Fruit fly (Drosophila melanogaster) whole organism, embryonic: ENCODE measurements around the gene CG31406.

Experiments
- Awh ChIP-seq: fragments of 200-800 bp; sonication (Bioruptor generic); IDR thresholded peaks from 2 replicates; pipeline ENCODE4, ENCODE4 v1.3.6; 2022; ENCODE audit warnings: missing biosample characterization, missing genetic modification characterization
- Bdp1 ChIP-seq: fragments of 200-800 bp; sonication (Bioruptor generic); optimal IDR thresholded peaks from 3 replicates; lab custom pipeline; 2016; ENCODE audit warnings: missing biosample characterization, missing genetic modification characterization
- CG10209 ChIP-seq: fragments of 200-800 bp; sonication (Bioruptor generic); optimal IDR thresholded peaks from 3 replicates; lab custom pipeline; 2017; ENCODE audit warnings: missing biosample characterization, mild to moderate bottlenecking, missing genetic modification characterization, missing genetic modification reagents
- CG10543 ChIP-seq: fragments of 200-800 bp; sonication (Bioruptor generic); optimal IDR thresholded peaks from 3 replicates; lab custom pipeline; 2017; ENCODE audit warnings: missing biosample characterization, mild to moderate bottlenecking, missing genetic modification characterization, moderate library complexity
- CG12155 ChIP-seq: fragments of 200-800 bp; sonication (Bioruptor generic); optimal IDR thresholded peaks from 3 replicates; lab custom pipeline; 2016; ENCODE audit warnings: missing biosample characterization, missing genetic modification characterization
- CG12942 ChIP-seq: fragments of 200-800 bp; sonication (Bioruptor generic); optimal IDR thresholded peaks from 3 replicates; lab custom pipeline; 2016; ENCODE audit warnings: missing biosample characterization, missing genetic modification characterization
- CG14710 ChIP-seq: fragments of 200-800 bp; sonication (Bioruptor generic); optimal IDR thresholded peaks from 3 replicates; lab custom pipeline; 2019; ENCODE audit warnings: missing biosample characterization, mild to moderate bottlenecking, missing genetic modification characterization, moderate library complexity
- CG15514 ChIP-seq: fragments of 200-800 bp; sonication (Bioruptor generic); optimal IDR thresholded peaks from 3 replicates; lab custom pipeline; 2017; ENCODE audit warnings: missing biosample characterization, missing genetic modification characterization, mild to moderate bottlenecking, moderate library complexity, missing genetic modification reagents
- CG1647 ChIP-seq: fragments of 200-800 bp; sonication (Bioruptor generic); optimal IDR thresholded peaks from 3 replicates; lab custom pipeline; 2016; ENCODE audit warnings: missing biosample characterization, missing genetic modification characterization
- CG17186 ChIP-seq: fragments of 200-800 bp; sonication (Bioruptor generic); optimal IDR thresholded peaks from 3 replicates; lab custom pipeline; 2017; ENCODE audit warnings: missing biosample characterization, missing genetic modification reagents, missing genetic modification characterization
- CG3281 ChIP-seq: fragments of 200-800 bp; sonication (Bioruptor generic); optimal IDR thresholded peaks from 3 replicates; lab custom pipeline; 2017; ENCODE audit warnings: missing biosample characterization, mild to moderate bottlenecking, missing genetic modification characterization
- CG3838 ChIP-seq: fragments of 200-800 bp; sonication (Bioruptor generic); optimal IDR thresholded peaks from 3 replicates; lab custom pipeline; 2016; ENCODE audit warnings: missing biosample characterization, missing genetic modification characterization
- CG4404 ChIP-seq: fragments of 200-800 bp; sonication (Bioruptor generic); IDR thresholded peaks from 2 replicates; pipeline ENCODE4 v1.3.6; 2022; ENCODE audit warnings: missing biosample characterization, missing genetic modification characterization
- CG4617 ChIP-seq: fragments of 200-800 bp; sonication (Bioruptor generic); optimal IDR thresholded peaks from 3 replicates; lab custom pipeline; 2016; ENCODE audit warnings: missing biosample characterization, missing genetic modification characterization, borderline replicate concordance
- CG4730 ChIP-seq: fragments of 200-800 bp; sonication (Bioruptor generic); IDR thresholded peaks from 2 replicates; pipeline ENCODE4 v1.3.6; 2022; ENCODE audit warnings: missing biosample characterization, missing genetic modification characterization
- CG4854 ChIP-seq: fragments of 200-800 bp; sonication (Bioruptor generic); optimal IDR thresholded peaks from 2 replicates; lab custom pipeline; 2016; ENCODE audit warnings: missing biosample characterization, missing genetic modification characterization, inconsistent platforms
- CG6175 ChIP-seq: fragments of 200-800 bp; sonication (Bioruptor generic); IDR thresholded peaks from 3 replicates; pipeline ENCODE4 v1.3.6; 2022; ENCODE audit warnings: missing biosample characterization, missing genetic modification characterization
- CG9797 ChIP-seq: fragments of 200-800 bp; sonication (Bioruptor generic); optimal IDR thresholded peaks from 3 replicates; lab custom pipeline; 2018; ENCODE audit warnings: missing biosample characterization, mild to moderate bottlenecking, missing genetic modification characterization
- CoRest ChIP-seq: fragments of 200-800 bp; sonication (Bioruptor generic); optimal IDR thresholded peaks from 3 replicates; lab custom pipeline; 2018; ENCODE audit warnings: missing biosample characterization, mild to moderate bottlenecking, missing genetic modification characterization, moderate library complexity
- E2f2 ChIP-seq: fragments of 200-800 bp; sonication (Bioruptor generic); IDR thresholded peaks from 2 replicates; pipeline ENCODE4 v1.3.6; 2022; ENCODE audit warnings: missing biosample characterization, missing genetic modification characterization
- Ets65A ChIP-seq: fragments of 200-800 bp; sonication (Bioruptor generic); peaks from one replicate; lab custom pipeline; 2016; ENCODE audit warnings: missing biosample characterization, missing genetic modification characterization
- Hr51 ChIP-seq, 2 experiments: fragments of 200-800 bp; sonication (Bioruptor generic); optimal IDR thresholded peaks; 2 replicates in 1 of 2; 3 replicates in 1 of 2; lab custom pipeline; 2016 to 2018; ENCODE audit warnings: missing biosample characterization in 2 of 2, missing genetic modification characterization in 2 of 2, mild to moderate bottlenecking in 1 of 2, moderate library complexity in 1 of 2
- Lhr ChIP-seq: fragments of 200-800 bp; sonication (Bioruptor generic); optimal IDR thresholded peaks from 3 replicates; lab custom pipeline; 2017; ENCODE audit warnings: mild to moderate bottlenecking, missing biosample characterization, missing genetic modification reagents, missing genetic modification characterization
- Meics ChIP-seq: fragments of 200-800 bp; sonication (Bioruptor generic); optimal IDR thresholded peaks from 2 replicates; lab custom pipeline; 2017; ENCODE audit warnings: missing biosample characterization, mild to moderate bottlenecking, missing genetic modification characterization
- NfI ChIP-seq: fragments of 200-800 bp; sonication (Bioruptor generic); optimal IDR thresholded peaks from 3 replicates; lab custom pipeline; 2018; ENCODE audit warnings: missing biosample characterization, mild to moderate bottlenecking, missing genetic modification characterization, moderate library complexity
- Oli ChIP-seq: fragments of 200-800 bp; sonication (Bioruptor generic); optimal IDR thresholded peaks from 2 replicates; lab custom pipeline; 2018; ENCODE audit warnings: missing biosample characterization, mild to moderate bottlenecking, missing genetic modification characterization, moderate library complexity
- Taf1 ChIP-seq: fragments of 200-800 bp; sonication (Bioruptor generic); IDR thresholded peaks from 2 replicates; pipeline ENCODE4 v1.3.6; 2022; ENCODE audit warnings: missing biosample characterization, missing genetic modification characterization
- ash1 ChIP-seq: fragments of 200-800 bp; sonication (Bioruptor generic); optimal IDR thresholded peaks from 2 replicates; lab custom pipeline; 2018; ENCODE audit warnings: missing biosample characterization, mild to moderate bottlenecking, missing genetic modification characterization
- az2 ChIP-seq: fragments of 200-800 bp; sonication (Bioruptor generic); optimal IDR thresholded peaks from 3 replicates; lab custom pipeline; 2016; ENCODE audit warnings: missing biosample characterization, missing genetic modification characterization
- cato ChIP-seq: fragments of 200-800 bp; sonication (Bioruptor generic); optimal IDR thresholded peaks from 2 replicates; lab custom pipeline; 2016; ENCODE audit warnings: missing biosample characterization, missing genetic modification characterization, borderline replicate concordance
- da ChIP-seq: fragments of 200-800 bp; sonication (Bioruptor generic); optimal IDR thresholded peaks from 2 replicates; lab custom pipeline; 2016; ENCODE audit warnings: missing biosample characterization, missing genetic modification characterization
- dpn ChIP-seq, 2 experiments: fragments of 200-800 bp; sonication (Bioruptor generic); optimal IDR thresholded peaks; 3 replicates each; lab custom pipeline; 2016; ENCODE audit warnings: missing biosample characterization in 2 of 2, missing genetic modification characterization in 2 of 2
- eyg ChIP-seq: fragments of 200-800 bp; sonication (Bioruptor generic); optimal IDR thresholded peaks from 3 replicates; lab custom pipeline; 2016; ENCODE audit warnings: missing biosample characterization, missing genetic modification characterization
- odd ChIP-seq: fragments of 200-800 bp; sonication (Bioruptor generic); optimal IDR thresholded peaks from 2 replicates; lab custom pipeline; 2017; ENCODE audit warnings: missing biosample characterization, mild to moderate bottlenecking, missing genetic modification characterization
- peb ChIP-seq: fragments of 200-800 bp; sonication (Bioruptor generic); IDR thresholded peaks from 2 replicates; pipeline ENCODE4 v1.3.6; 2022; ENCODE audit warnings: missing biosample characterization, missing genetic modification characterization
- pita ChIP-seq: fragments of 200-800 bp; sonication (Bioruptor generic); optimal IDR thresholded peaks from 2 replicates; lab custom pipeline; 2017; ENCODE audit warnings: missing biosample characterization, mild to moderate bottlenecking, missing genetic modification characterization
- rib ChIP-seq: fragments of 200-800 bp; sonication (Bioruptor generic); IDR thresholded peaks from 2 replicates; pipeline ENCODE4 v1.3.6; 2022; ENCODE audit warnings: missing biosample characterization, missing genetic modification characterization
- scrt ChIP-seq: fragments of 200-800 bp; sonication (Bioruptor generic); optimal IDR thresholded peaks from 2 replicates; lab custom pipeline; 2018; ENCODE audit warnings: missing biosample characterization, mild to moderate bottlenecking, missing genetic modification characterization, moderate library complexity
- sob ChIP-seq: fragments of 200-800 bp; sonication (Bioruptor generic); IDR thresholded peaks from 2 replicates; pipeline ENCODE4 v1.3.6; 2022; ENCODE audit warnings: missing biosample characterization, missing genetic modification characterization
- tgo ChIP-seq: fragments of 200-800 bp; sonication (Bioruptor generic); IDR thresholded peaks from 3 replicates; pipeline ENCODE4 v1.3.6; 2022; ENCODE audit warnings: missing biosample characterization, missing genetic modification characterization
- tin ChIP-seq: fragments of 200-800 bp; sonication (Bioruptor generic); optimal IDR thresholded peaks from 3 replicates; lab custom pipeline; 2016; ENCODE audit warnings: missing biosample characterization, missing genetic modification characterization
- unc-4 ChIP-seq: fragments of 200-800 bp; sonication (Bioruptor generic); IDR thresholded peaks from 2 replicates; pipeline ENCODE4 v1.3.6; 2022; ENCODE audit warnings: missing biosample characterization, missing genetic modification characterization; ENCODE audit not compliant: partially characterized antibody
- zen ChIP-seq: fragments of 200-800 bp; sonication (Bioruptor generic); optimal IDR thresholded peaks from 3 replicates; lab custom pipeline; 2018; ENCODE audit warnings: missing biosample characterization, mild to moderate bottlenecking, missing genetic modification characterization, moderate library complexity
- zfh1 ChIP-seq: fragments of 200-800 bp; sonication (Bioruptor generic); IDR thresholded peaks from 3 replicates; pipeline ENCODE4 v1.3.6; 2022; ENCODE audit warnings: missing biosample characterization, missing genetic modification characterization

CG31406 gene

DNA sequence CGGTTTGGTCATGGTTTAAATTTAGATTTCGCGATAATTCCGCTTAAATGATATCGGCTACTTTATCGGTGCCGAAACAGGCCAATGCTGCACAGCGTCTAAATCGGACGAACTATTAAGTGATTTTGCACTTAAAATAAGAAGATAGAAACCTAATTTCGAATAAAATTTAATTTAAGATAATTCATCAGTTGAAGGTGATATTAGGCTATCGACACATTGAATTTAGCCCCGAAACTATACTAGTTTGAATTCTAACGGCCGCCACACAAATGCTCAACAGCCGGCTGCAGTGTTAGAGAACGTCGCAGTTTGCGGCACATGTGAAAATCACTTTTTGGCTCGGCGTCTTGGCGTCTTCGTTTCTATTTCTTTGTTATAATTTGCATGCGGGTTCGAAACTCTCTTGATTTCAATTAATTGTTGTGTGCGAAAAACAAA is 15.7 kb upstream of the CG31406 start, which contains the start of gene sle (continued):
- peak in 1 of 2 experiments; percentile 36 for TF ChIP-seq Hr51 (GFP tag; optimal IDR thresholded peaks at IDR 0.05; lab: Kevin White, UChicago)
- TF ChIP-seq Oli (tag; lab: Kevin White, UChicago), result peak; percentile 27
- peak; percentile 46; the same call in 1 of the 2 replicates for TF ChIP-seq peb (GFP tag; lab: Robert Waterston, UW)
- TF ChIP-seq da (GFP tag; lab: Kevin White, UChicago), result no peak
- no peak for TF ChIP-seq CG10209 (GFP tag; lab: Kevin White, UChicago)
- peak; percentile 48 for TF ChIP-seq eyg
- peak; percentile 80 for TF ChIP-seq CoRest
- peak; percentile 43 for TF ChIP-seq Meics
- peak; percentile 76 for TF ChIP-seq CG12155 (GFP tag; lab: Kevin White, UChicago)
- TF ChIP-seq rib, result 0 out of 2 replicates have a peak, but pooled peaks have one; percentile 39
- peak; percentile 89 for TF ChIP-seq CG17186
- TF ChIP-seq E2f2 (GFP tag; lab: Robert Waterston, UW), result peak; percentile 86
- peak; percentile 7 for TF ChIP-seq cato
- TF ChIP-seq Awh (GFP tag; lab: Robert Waterston, UW), result no peak
- TF ChIP-seq tgo (GFP tag; lab: Robert Waterston, UW), result 0 out of 3 replicates have a peak, but pooled peaks have one; percentile 17
- TF ChIP-seq odd (GFP tag; lab: Kevin White, UChicago), result no peak
- peak; percentile 77 for TF ChIP-seq CG14710
- TF ChIP-seq unc-4 (GFP tag; lab: Robert Waterston, UW), result peak; percentile 44; the same call in 1 of the 2 replicates
- TF ChIP-seq NfI (GFP tag; lab: Kevin White, UChicago), result peak; percentile 55
- TF ChIP-seq ash1 (GFP tag; lab: Kevin White, UChicago), result no peak
- TF ChIP-seq tin (GFP tag; lab: Kevin White, UChicago), result peak; percentile 54
- peak; percentile 41 for TF ChIP-seq CG4617 (GFP tag; lab: Kevin White, UChicago)
- no peak for TF ChIP-seq pita
- TF ChIP-seq sob (GFP tag; lab: Robert Waterston, UW), result peak; percentile 61
- TF ChIP-seq CG4404 (GFP tag; lab: Robert Waterston, UW), result peak; percentile 24; the same call in 1 of the 2 replicates
- peak; percentile 58 for TF ChIP-seq CG3281 (GFP tag; lab: Kevin White, UChicago)
- peak; percentile 94 for TF ChIP-seq Ets65A
- TF ChIP-seq Taf1 (GFP tag; lab: Robert Waterston, UW), result no peak
- peak; percentile 50; the same call in 1 of the 3 replicates for TF ChIP-seq zfh1
- TF ChIP-seq az2 (GFP tag; lab: Kevin White, UChicago), result peak; percentile 43
- peak; percentile 48 for TF ChIP-seq Lhr (GFP tag; lab: Kevin White, UChicago)
- no peak for TF ChIP-seq CG6175
- TF ChIP-seq Bdp1 (GFP tag; lab: Kevin White, UChicago), result peak; percentile 50
- peak; percentile 35 for TF ChIP-seq CG1647
- TF ChIP-seq CG12942 (GFP tag; lab: Kevin White, UChicago), result peak; percentile 47
- TF ChIP-seq CG3838 (GFP tag; lab: Kevin White, UChicago), result no peak
- peak; percentile 59 to 73 for TF ChIP-seq dpn (GFP tag; optimal IDR thresholded peaks at IDR 0.05; lab: Kevin White, UChicago)
- no peak for TF ChIP-seq CG4730 (GFP tag; lab: Robert Waterston, UW)
- TF ChIP-seq scrt (GFP tag; lab: Kevin White, UChicago), result peak; percentile 46
- peak; percentile 54 for TF ChIP-seq CG9797 (GFP tag; lab: Kevin White, UChicago)
- TF ChIP-seq CG10543 (GFP tag; lab: Kevin White, UChicago), result peak; percentile 48
- peak; percentile 54 for TF ChIP-seq CG4854 (GFP tag; lab: Kevin White, UChicago)
- TF ChIP-seq CG15514 (GFP tag; lab: Kevin White, UChicago), result peak; percentile 83
- TF ChIP-seq zen (tag; lab: Kevin White, UChicago), result peak; percentile 64
